Worm (Caenorhabditis elegans) whole organism, young adult: ENCODE data around the gene Y116F11A.1.

Source experiments
- F37B4.10 ChIP-seq: fragments of 200-800 bp; sonication (Bioruptor generic); IDR thresholded peaks from 2 replicates; pipeline ENCODE4 v1.3.6; 2022; ENCODE audit warnings: missing genetic modification characterization, missing compliant biosample characterization
- F55B11.4 ChIP-seq: sonication (generic microtip); optimal IDR thresholded peaks from 2 replicates; lab custom pipeline; 2016; ENCODE audit warnings: missing compliant biosample characterization, missing genetic modification characterization, borderline replicate concordance; ENCODE audit not compliant: insufficient read depth
- ets-4 ChIP-seq: fragments of 200-800 bp; sonication (Bioruptor generic); optimal IDR thresholded peaks from 2 replicates; lab custom pipeline; 2018; ENCODE audit warnings: mild to moderate bottlenecking, missing genetic modification characterization, missing compliant biosample characterization
- unc-62 ChIP-seq: fragments of 150-350 bp; optimal IDR thresholded peaks from 2 replicates; lab custom pipeline; 2014; ENCODE audit warnings: missing biosample characterization, missing genetic modification reagents, missing genetic modification characterization

DNA sequence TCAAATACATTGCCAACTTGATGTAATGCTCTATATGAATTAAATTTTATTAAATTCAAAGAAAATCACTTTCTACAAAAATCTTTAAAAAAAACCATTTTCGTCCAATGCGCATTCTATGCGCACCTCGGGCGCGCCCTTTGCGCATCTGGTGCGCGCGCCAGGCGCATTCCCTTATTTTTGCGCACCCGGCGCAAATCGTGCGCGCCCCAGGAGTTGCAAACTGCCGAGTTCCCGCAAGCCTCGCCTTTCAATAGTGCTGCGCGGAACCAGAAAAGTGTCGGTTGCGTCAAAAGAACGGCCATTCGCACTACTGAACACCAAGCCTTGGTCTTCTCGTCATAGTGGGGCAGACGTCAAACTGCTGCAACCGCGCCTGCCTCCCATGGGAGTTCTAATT lies 3.3 kb downstream of the Y116F11A.1 start:
- TF ChIP-seq ets-4 (GFP tag; lab: Kevin White, UChicago) (no peak), unc-62 (no peak), F55B11.4 (tag; lab: Kevin White, UChicago) (no peak), F37B4.10 (no peak)
